Worm (Caenorhabditis elegans) whole organism, mixed stage, embryonic: ENCODE measurements around the gene tbx-11.

ENCODE experiments used
- M03D4.4 ChIP-seq: sonication (generic microtip); optimal IDR thresholded peaks from 2 replicates; lab custom pipeline; 2017; ENCODE audit warnings: mild to moderate bottlenecking, missing genetic modification characterization, missing compliant biosample characterization
- bed-3 ChIP-seq: fragments of 200-800 bp; sonication (Bioruptor generic); optimal IDR thresholded peaks from 3 replicates; lab custom pipeline; 2018; ENCODE audit warnings: mild to moderate bottlenecking, missing genetic modification characterization, moderate library complexity, missing compliant biosample characterization
- blmp-1 ChIP-seq: fragments of 150-350 bp; optimal IDR thresholded peaks from 2 replicates; lab custom pipeline; 2014; ENCODE audit warnings: missing biosample characterization, missing genetic modification characterization
- ceh-43 ChIP-seq: fragments of 200-800 bp; sonication (Bioruptor generic); optimal IDR thresholded peaks from 2 replicates; lab custom pipeline; 2018; ENCODE audit warnings: mild to moderate bottlenecking, missing genetic modification characterization, moderate library complexity, missing compliant biosample characterization
- ceh-83 ChIP-seq: fragments of 200-800 bp; sonication (Bioruptor generic); optimal IDR thresholded peaks from 2 replicates; lab custom pipeline; 2018; ENCODE audit warnings: mild to moderate bottlenecking, missing genetic modification characterization, missing compliant biosample characterization
- ces-1 ChIP-seq: fragments of 150-350 bp; optimal IDR thresholded peaks from 2 replicates; lab custom pipeline; 2014; ENCODE audit warnings: missing biosample characterization, missing genetic modification reagents, missing genetic modification characterization
- cnd-1 ChIP-seq: fragments of 200-800 bp; sonication (Bioruptor generic); optimal IDR thresholded peaks from 2 replicates; lab custom pipeline; 2018; ENCODE audit warnings: mild to moderate bottlenecking, missing genetic modification characterization, missing compliant biosample characterization
- flh-1 ChIP-seq: fragments of 200-800 bp; sonication (Bioruptor generic); optimal IDR thresholded peaks from 2 replicates; lab custom pipeline; 2018; ENCODE audit warnings: mild to moderate bottlenecking, missing genetic modification characterization, moderate library complexity, missing compliant biosample characterization
- lin-32 ChIP-seq: fragments of 200-800 bp; sonication (Bioruptor generic); optimal IDR thresholded peaks from 2 replicates; lab custom pipeline; 2018; ENCODE audit warnings: mild to moderate bottlenecking, missing genetic modification characterization, missing compliant biosample characterization
- lsy-2 ChIP-seq: fragments of 150-350 bp; optimal IDR thresholded peaks from 2 replicates; lab custom pipeline; 2014; ENCODE audit warnings: missing biosample characterization, missing genetic modification characterization
- mep-1 ChIP-seq: fragments of 150-350 bp; optimal IDR thresholded peaks from 2 replicates; lab custom pipeline; 2017; ENCODE audit warnings: missing biosample characterization, missing genetic modification reagents, missing genetic modification characterization, inconsistent platforms
- nhr-12 ChIP-seq: fragments of 150-350 bp; optimal IDR thresholded peaks from 2 replicates; lab custom pipeline; 2014; ENCODE audit warnings: missing biosample characterization, missing genetic modification characterization
- nhr-2 ChIP-seq: fragments of 150-350 bp; optimal IDR thresholded peaks from 2 replicates; lab custom pipeline; 2014; ENCODE audit warnings: missing biosample characterization, missing genetic modification characterization
- nhr-237 ChIP-seq: fragments of 150-350 bp; optimal IDR thresholded peaks from 2 replicates; lab custom pipeline; 2014; ENCODE audit warnings: missing biosample characterization, missing genetic modification characterization
- nhr-28 ChIP-seq: fragments of 150-350 bp; optimal IDR thresholded peaks from 2 replicates; lab custom pipeline; 2014; ENCODE audit warnings: missing biosample characterization, missing genetic modification characterization
- sem-2 ChIP-seq: fragments of 200-800 bp; sonication (Bioruptor generic); optimal IDR thresholded peaks from 2 replicates; lab custom pipeline; 2018; ENCODE audit warnings: mild to moderate bottlenecking, missing genetic modification characterization, missing compliant biosample characterization
- snpc-4 ChIP-seq: fragments of 150-350 bp; optimal IDR thresholded peaks from 2 replicates; lab custom pipeline; 2014; ENCODE audit warnings: missing biosample characterization, missing genetic modification characterization
- sptf-1 ChIP-seq: sonication (generic microtip); optimal IDR thresholded peaks from 2 replicates; lab custom pipeline; 2017; ENCODE audit warnings: mild to moderate bottlenecking, missing genetic modification characterization, moderate library complexity, missing compliant biosample characterization
- tbx-8 ChIP-seq: fragments of 200-800 bp; sonication (Bioruptor generic); optimal IDR thresholded peaks from 2 replicates; lab custom pipeline; 2018; ENCODE audit warnings: mild to moderate bottlenecking, missing genetic modification characterization, moderate library complexity, missing compliant biosample characterization
- unc-120 ChIP-seq: sonication (generic microtip); optimal IDR thresholded peaks from 2 replicates; lab custom pipeline; 2017; ENCODE audit warnings: missing genetic modification characterization, missing compliant biosample characterization; ENCODE audit not compliant: poor library complexity, severe bottlenecking
- unc-39 ChIP-seq: fragments of 150-350 bp; optimal IDR thresholded peaks from 2 replicates; lab custom pipeline; 2014; ENCODE audit warnings: missing biosample characterization, missing genetic modification characterization
- unc-62 ChIP-seq: fragments of 150-350 bp; optimal IDR thresholded peaks from 2 replicates; lab custom pipeline; 2014; ENCODE audit warnings: missing biosample characterization, missing genetic modification reagents, missing genetic modification characterization
- ztf-11 ChIP-seq: fragments of 150-350 bp; optimal IDR thresholded peaks from 2 replicates; lab custom pipeline; 2014; ENCODE audit warnings: missing biosample characterization, missing genetic modification characterization

tbx-11 gene

DNA sequence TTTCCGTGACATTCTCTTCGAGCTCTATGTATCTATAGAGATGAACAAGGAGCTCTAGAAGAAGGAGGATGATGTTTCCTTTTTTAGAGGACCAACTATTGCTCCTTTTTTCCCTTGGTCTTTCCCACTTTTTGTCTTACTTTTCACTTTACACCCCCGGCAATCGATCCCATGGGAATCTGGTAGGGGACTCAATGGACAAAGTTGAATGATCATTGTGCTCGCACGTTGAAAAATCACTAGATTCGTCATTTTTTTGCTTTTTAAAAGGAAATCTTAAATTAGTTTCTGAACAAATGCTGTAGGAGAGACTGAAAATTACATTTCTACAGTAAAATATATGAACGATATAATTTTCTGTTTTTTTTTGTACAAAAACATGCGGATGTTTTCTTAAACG is 44.8 kb downstream of the tbx-11 start:
- TF ChIP-seq ceh-83 (GFP tag; lab: Kevin White, UChicago) (no peak), bed-3 (GFP tag; lab: Kevin White, UChicago) (no peak), sptf-1 (no peak), lin-32 (no peak), M03D4.4 (tag; lab: Kevin White, UChicago) (no peak), cnd-1 (tag; lab: Kevin White, UChicago) (no peak), nhr-12 (tag; lab: Kevin White, UChicago) (no peak)

DNA sequence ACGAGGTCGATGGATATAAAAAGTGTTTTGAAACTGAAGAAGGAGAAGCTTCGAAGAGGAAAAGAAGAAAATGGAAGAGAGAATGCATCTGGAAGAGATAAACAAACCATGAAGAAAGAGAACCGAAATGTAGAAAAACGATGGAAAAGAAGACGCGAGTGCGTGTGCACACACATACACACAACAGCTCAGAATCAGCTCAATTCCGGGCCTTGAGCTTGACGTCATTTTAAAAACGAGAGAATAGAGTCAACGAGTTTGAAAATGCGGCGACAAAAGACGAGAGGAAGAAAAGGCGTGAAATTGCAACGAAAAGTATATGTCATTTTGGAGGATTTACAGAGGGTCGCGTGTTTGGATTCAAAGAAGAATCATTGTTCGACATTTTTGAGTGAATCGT is 47.2 kb downstream of the tbx-11 start:
- TF ChIP-seq blmp-1 (tag; lab: Kevin White, UChicago) (no peak), ces-1 (GFP tag; lab: Kevin White, UChicago) (peak; percentile 24), ceh-43 (GFP tag; lab: Kevin White, UChicago) (no peak), sem-2 (GFP tag; lab: Kevin White, UChicago) (no peak), nhr-237 (tag; lab: Kevin White, UChicago) (no peak)

DNA sequence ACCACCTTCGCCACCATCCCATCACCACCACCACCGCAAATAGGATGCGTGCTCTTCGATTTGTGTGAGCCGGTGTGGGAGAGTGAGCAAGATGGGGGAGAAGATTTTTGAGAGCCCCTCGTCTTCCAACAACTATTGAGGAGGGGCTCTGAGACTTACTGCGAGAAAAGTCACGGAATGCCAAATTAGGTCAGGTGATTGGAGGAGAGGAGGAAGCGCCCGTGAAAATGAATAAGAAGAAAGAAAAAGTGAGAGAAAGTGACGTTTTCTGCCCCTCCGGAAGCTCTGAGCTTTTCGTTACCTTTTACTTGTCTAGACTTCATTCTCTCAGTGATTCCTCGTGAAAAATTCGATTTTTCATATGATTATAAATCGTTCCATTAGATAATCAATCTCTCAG is 48.1 kb downstream of the tbx-11 start:
- TF ChIP-seq nhr-237 (tag; lab: Kevin White, UChicago) (no peak), unc-120 (tag; lab: Kevin White, UChicago) (no peak), cnd-1 (tag; lab: Kevin White, UChicago) (no peak), ztf-11 (no peak), snpc-4 (tag; lab: Kevin White, UChicago) (no peak), sptf-1 (no peak), ceh-83 (GFP tag; lab: Kevin White, UChicago) (no peak), lsy-2 (no peak), ces-1 (GFP tag; lab: Kevin White, UChicago) (no peak), nhr-2 (tag; lab: Kevin White, UChicago) (no peak), M03D4.4 (tag; lab: Kevin White, UChicago) (no peak), nhr-28 (tag; lab: Kevin White, UChicago) (no peak), ceh-43 (GFP tag; lab: Kevin White, UChicago) (no peak), flh-1 (GFP tag; lab: Kevin White, UChicago) (no peak), unc-39 (tag; lab: Kevin White, UChicago) (no peak), blmp-1 (tag; lab: Kevin White, UChicago) (no peak), mep-1 (tag; lab: Kevin White, UChicago) (no peak), unc-62 (no peak), nhr-12 (tag; lab: Kevin White, UChicago) (no peak), tbx-8 (GFP tag; lab: Kevin White, UChicago) (no peak)
